Worm (Caenorhabditis elegans) whole organism, late embryonic: ENCODE data around the gene twk-26.

Experiments
- F13H6.1 ChIP-seq: sonication (generic microtip); optimal IDR thresholded peaks from 2 replicates; lab custom pipeline; 2016; ENCODE audit warnings: missing genetic modification characterization, missing compliant biosample characterization
- K02D7.2 ChIP-seq: sonication (generic microtip); optimal IDR thresholded peaks from 2 replicates; lab custom pipeline; 2017; ENCODE audit warnings: mild to moderate bottlenecking, missing genetic modification characterization, missing compliant biosample characterization
- K09A11.1 ChIP-seq: sonication (generic microtip); optimal IDR thresholded peaks from 2 replicates; lab custom pipeline; 2017; ENCODE audit warnings: antibody characterized with exemption, mild to moderate bottlenecking, missing genetic modification characterization, missing compliant biosample characterization; ENCODE audit not compliant: insufficient read depth
- T23F11.4 ChIP-seq: fragments of 200-800 bp; sonication (Bioruptor generic); optimal IDR thresholded peaks from 2 replicates; lab custom pipeline; 2018; ENCODE audit warnings: mild to moderate bottlenecking, missing genetic modification characterization, missing compliant biosample characterization
- Y22D7AL.16 ChIP-seq: sonication (generic microtip); optimal IDR thresholded peaks from 2 replicates; lab custom pipeline; 2016; ENCODE audit warnings: missing genetic modification characterization, missing compliant biosample characterization
- ahr-1 ChIP-seq: sonication (generic microtip); optimal IDR thresholded peaks from 2 replicates; lab custom pipeline; 2016; ENCODE audit warnings: missing genetic modification characterization, missing compliant biosample characterization
- ama-1 ChIP-seq: fragments of 150-350 bp; optimal IDR thresholded peaks from 2 replicates; lab custom pipeline; 2014
- ceh-19 ChIP-seq: fragments of 200-800 bp; sonication (Bioruptor generic); optimal IDR thresholded peaks from 2 replicates; lab custom pipeline; 2018; ENCODE audit warnings: mild to moderate bottlenecking, missing genetic modification characterization, missing compliant biosample characterization
- ceh-2 ChIP-seq: sonication (generic microtip); optimal IDR thresholded peaks from 2 replicates; lab custom pipeline; 2016; ENCODE audit warnings: missing genotype, missing genetic modification characterization, missing compliant biosample characterization
- ceh-22 ChIP-seq: sonication (generic microtip); optimal IDR thresholded peaks from 2 replicates; lab custom pipeline; 2017; ENCODE audit warnings: missing biosample characterization, missing genetic modification characterization
- ceh-24 ChIP-seq: sonication (generic microtip); optimal IDR thresholded peaks from 2 replicates; lab custom pipeline; 2016; ENCODE audit warnings: mild to moderate bottlenecking, missing genetic modification characterization, missing compliant biosample characterization
- ceh-30 ChIP-seq: fragments of 150-350 bp; optimal IDR thresholded peaks from 2 replicates; lab custom pipeline; 2014; ENCODE audit warnings: missing biosample characterization, missing genetic modification characterization
- ceh-34 ChIP-seq: sonication (generic microtip); optimal IDR thresholded peaks from 2 replicates; lab custom pipeline; 2016; ENCODE audit warnings: mild to moderate bottlenecking, missing genetic modification characterization, missing compliant biosample characterization
- ceh-48 ChIP-seq: sonication (generic microtip); optimal IDR thresholded peaks from 2 replicates; lab custom pipeline; 2016; ENCODE audit warnings: missing genetic modification characterization, inconsistent platforms, missing compliant biosample characterization
- ceh-6 ChIP-seq: fragments of 200-800 bp; sonication (Bioruptor generic); optimal IDR thresholded peaks from 2 replicates; lab custom pipeline; 2018; ENCODE audit warnings: mild to moderate bottlenecking, missing genetic modification characterization, missing compliant biosample characterization
- ceh-9 ChIP-seq: sonication (generic microtip); optimal IDR thresholded peaks from 2 replicates; lab custom pipeline; 2016; ENCODE audit warnings: mild to moderate bottlenecking, missing genetic modification characterization, inconsistent platforms, missing compliant biosample characterization
- che-1 ChIP-seq: sonication (generic microtip); optimal IDR thresholded peaks from 2 replicates; lab custom pipeline; 2016; ENCODE audit warnings: mild to moderate bottlenecking, missing genetic modification characterization, missing compliant biosample characterization
- dmd-4 ChIP-seq: sonication (generic microtip); optimal IDR thresholded peaks from 2 replicates; lab custom pipeline; 2016; ENCODE audit warnings: borderline replicate concordance, missing genetic modification characterization, missing compliant biosample characterization
- dve-1 ChIP-seq: sonication (generic microtip); optimal IDR thresholded peaks from 2 replicates; lab custom pipeline; 2017; ENCODE audit warnings: antibody characterized with exemption, mild to moderate bottlenecking, missing genetic modification characterization, missing compliant biosample characterization
- elt-2 ChIP-seq: sonication (generic microtip); optimal IDR thresholded peaks from 2 replicates; lab custom pipeline; 2016; ENCODE audit warnings: missing genetic modification reagents, missing genetic modification characterization, missing compliant biosample characterization
- elt-4 ChIP-seq: sonication (generic microtip); optimal IDR thresholded peaks from 2 replicates; lab custom pipeline; 2016; ENCODE audit warnings: missing genetic modification characterization, missing compliant biosample characterization
- fax-1 ChIP-seq: sonication (generic microtip); optimal IDR thresholded peaks from 2 replicates; lab custom pipeline; 2016; ENCODE audit warnings: missing genotype, missing genetic modification characterization, missing compliant biosample characterization
- fkh-10 ChIP-seq: fragments of 150-350 bp; optimal IDR thresholded peaks from 2 replicates; lab custom pipeline; 2014; ENCODE audit warnings: missing biosample characterization, missing genetic modification reagents, missing genetic modification characterization
- fkh-6 ChIP-seq: sonication (generic microtip); optimal IDR thresholded peaks from 2 replicates; lab custom pipeline; 2016; ENCODE audit warnings: missing genetic modification characterization, missing compliant biosample characterization
- gmeb-2 ChIP-seq: sonication (generic microtip); optimal IDR thresholded peaks from 2 replicates; lab custom pipeline; 2016; ENCODE audit warnings: missing genetic modification characterization, inconsistent platforms, missing compliant biosample characterization
- hlh-6 ChIP-seq: sonication (generic microtip); optimal IDR thresholded peaks from 2 replicates; lab custom pipeline; 2016; ENCODE audit warnings: missing genotype, missing genetic modification characterization, missing compliant biosample characterization
- lin-11 ChIP-seq: fragments of 200-800 bp; sonication (Bioruptor generic); optimal IDR thresholded peaks from 2 replicates; lab custom pipeline; 2018; ENCODE audit warnings: mild to moderate bottlenecking, missing genetic modification characterization, missing compliant biosample characterization
- madf-2 ChIP-seq: sonication (generic microtip); optimal IDR thresholded peaks from 2 replicates; lab custom pipeline; 2017; ENCODE audit warnings: missing genetic modification characterization, missing compliant biosample characterization
- mec-3 ChIP-seq: sonication (generic microtip); optimal IDR thresholded peaks from 2 replicates; lab custom pipeline; 2016; ENCODE audit warnings: borderline replicate concordance, missing genetic modification characterization, missing compliant biosample characterization
- npax-4 ChIP-seq: sonication (generic microtip); optimal IDR thresholded peaks from 2 replicates; lab custom pipeline; 2016; ENCODE audit warnings: missing genetic modification characterization, missing compliant biosample characterization
- pag-3 ChIP-seq: sonication (generic microtip); optimal IDR thresholded peaks from 2 replicates; lab custom pipeline; 2016; ENCODE audit warnings: missing compliant biosample characterization, missing genetic modification characterization, borderline replicate concordance
- pax-1 ChIP-seq: fragments of 150-350 bp; optimal IDR thresholded peaks from 2 replicates; lab custom pipeline; 2014; ENCODE audit warnings: missing biosample characterization, missing genetic modification characterization
- pha-2 ChIP-seq: sonication (generic microtip); optimal IDR thresholded peaks from 2 replicates; lab custom pipeline; 2017; ENCODE audit warnings: mild to moderate bottlenecking, missing genetic modification characterization, missing compliant biosample characterization
- pha-4 ChIP-seq: fragments of 150-350 bp; optimal IDR thresholded peaks from 2 replicates; lab custom pipeline; 2018; ENCODE audit warnings: missing biosample characterization, missing genetic modification reagents, missing genetic modification characterization
- pros-1 ChIP-seq: fragments of 150-350 bp; optimal IDR thresholded peaks from 2 replicates; lab custom pipeline; 2014; ENCODE audit warnings: missing biosample characterization, missing genetic modification reagents, missing genetic modification characterization
- ref-2 ChIP-seq: sonication (generic microtip); optimal IDR thresholded peaks from 2 replicates; lab custom pipeline; 2016; ENCODE audit warnings: missing genetic modification characterization, missing compliant biosample characterization
- rnt-1 ChIP-seq: sonication (generic microtip); optimal IDR thresholded peaks from 2 replicates; lab custom pipeline; 2016; ENCODE audit warnings: missing genetic modification characterization, missing compliant biosample characterization
- sox-2 ChIP-seq: fragments of 200-800 bp; sonication (Bioruptor generic); IDR thresholded peaks from 2 replicates; pipeline ENCODE4 v1.3.6; 2022; ENCODE audit warnings: missing genetic modification reagents, missing genetic modification characterization, missing compliant biosample characterization
- sox-4 ChIP-seq: sonication (generic microtip); optimal IDR thresholded peaks from 2 replicates; lab custom pipeline; 2017; ENCODE audit warnings: mild to moderate bottlenecking, missing genetic modification characterization, inconsistent platforms, missing compliant biosample characterization
- syd-9 ChIP-seq: sonication (generic microtip); optimal IDR thresholded peaks from 2 replicates; lab custom pipeline; 2016; ENCODE audit warnings: mild to moderate bottlenecking, missing genetic modification characterization, moderate library complexity, missing compliant biosample characterization
- tbx-2 ChIP-seq: sonication (generic microtip); optimal IDR thresholded peaks from 2 replicates; lab custom pipeline; 2016; ENCODE audit warnings: missing genetic modification characterization, missing compliant biosample characterization
- tbx-7 ChIP-seq: sonication (generic microtip); optimal IDR thresholded peaks from 2 replicates; lab custom pipeline; 2016; ENCODE audit warnings: missing genotype, missing genetic modification characterization, missing compliant biosample characterization
- unc-55 ChIP-seq: sonication (generic microtip); optimal IDR thresholded peaks from 2 replicates; lab custom pipeline; 2017; ENCODE audit warnings: missing biosample characterization, missing genetic modification reagents, missing genetic modification characterization
- unc-86 ChIP-seq: sonication (generic microtip); optimal IDR thresholded peaks from 2 replicates; lab custom pipeline; 2016; ENCODE audit warnings: missing genetic modification characterization, missing compliant biosample characterization
- zip-5 ChIP-seq: sonication (generic microtip); optimal IDR thresholded peaks from 2 replicates; lab custom pipeline; 2016; ENCODE audit warnings: missing genetic modification characterization, missing compliant biosample characterization
- ztf-16 ChIP-seq: sonication (generic microtip); optimal IDR thresholded peaks from 2 replicates; lab custom pipeline; 2017; ENCODE audit warnings: missing genetic modification characterization, missing compliant biosample characterization

twk-26 gene

ce11 chrX:3102817-3103216 lies 48.2 kb upstream of the twk-26 start (continued):
- TF ChIP-seq Y22D7AL.16 (tag; lab: Kevin White, UChicago) (no peak), F13H6.1 (tag; lab: Kevin White, UChicago) (no peak), pax-1 (tag; lab: Kevin White, UChicago) (no peak), mec-3 (tag; lab: Kevin White, UChicago) (no peak), unc-55 (GFP tag; lab: Kevin White, UChicago) (peak; percentile 20), fkh-6 (no peak), ref-2 (tag; lab: Kevin White, UChicago) (no peak), ama-1 (lab: Kevin White, UChicago) (no peak), pha-2 (tag; lab: Kevin White, UChicago) (no peak), ceh-48 (peak; percentile 60), ahr-1 (tag; lab: Kevin White, UChicago) (no peak), rnt-1 (tag; lab: Kevin White, UChicago) (no peak), ceh-9 (tag; lab: Kevin White, UChicago) (no peak), fkh-10 (GFP tag; lab: Kevin White, UChicago) (no peak), tbx-2 (tag; lab: Kevin White, UChicago) (peak; percentile 59), sox-2 (no peak; the same call in 1 of the 2 replicates)

- no peak for TF ChIP-seq pha-4 (tag; lab: Kevin White, UChicago)
- TF ChIP-seq lin-11 (tag; lab: Kevin White, UChicago), result no peak
- no peak for TF ChIP-seq F13H6.1 (tag; lab: Kevin White, UChicago)
- TF ChIP-seq elt-2 (tag; lab: Kevin White, UChicago), result peak; percentile 4
These were observed 47.5 kb upstream of the twk-26 start, which contains the start of gene ztf-13 for ce11 chrX:3102165-3102564. TSS of gene ztf-13 (minus strand) at chrX:3102175.

ce11 chrX:3101562-3101961 lies 46.9 kb upstream of the twk-26 start:
- TF ChIP-seq ceh-9 (tag; lab: Kevin White, UChicago) (no peak), pag-3 (tag; lab: Kevin White, UChicago) (no peak), tbx-2 (tag; lab: Kevin White, UChicago) (no peak), T23F11.4 (GFP tag; lab: Kevin White, UChicago) (no peak), zip-5 (tag; lab: Kevin White, UChicago) (no peak), ceh-2 (tag; lab: Kevin White, UChicago) (no peak), dve-1 (no peak), unc-86 (tag; lab: Kevin White, UChicago) (no peak), rnt-1 (tag; lab: Kevin White, UChicago) (no peak), K09A11.1 (tag; lab: Kevin White, UChicago) (no peak), ceh-19 (no peak), npax-4 (no peak), hlh-6 (no peak), gmeb-2 (tag; lab: Kevin White, UChicago) (no peak)

- TF ChIP-seq lin-11 (tag; lab: Kevin White, UChicago), result peak; percentile 51
- peak; percentile 65 for TF ChIP-seq ref-2 (tag; lab: Kevin White, UChicago)
- TF ChIP-seq ahr-1 (tag; lab: Kevin White, UChicago), result no peak
- TF ChIP-seq zip-5 (tag; lab: Kevin White, UChicago), result no peak
- peak; percentile 18 for TF ChIP-seq fax-1 (tag; lab: Kevin White, UChicago)
- peak; percentile 76 for TF ChIP-seq ceh-34 (tag; lab: Kevin White, UChicago)
- TF ChIP-seq elt-4 (tag; lab: Kevin White, UChicago), result no peak
- TF ChIP-seq rnt-1 (tag; lab: Kevin White, UChicago), result peak; percentile 43
- peak; percentile 21 for TF ChIP-seq sox-4 (tag; lab: Kevin White, UChicago)
- TF ChIP-seq K02D7.2 (tag; lab: Kevin White, UChicago), result no peak
- no peak for TF ChIP-seq tbx-7 (tag; lab: Kevin White, UChicago)
- no peak for TF ChIP-seq T23F11.4 (GFP tag; lab: Kevin White, UChicago)
- TF ChIP-seq madf-2 (tag; lab: Kevin White, UChicago), result peak; percentile 53
- TF ChIP-seq ama-1 (lab: Kevin White, UChicago), result no peak
- peak; percentile 29 for TF ChIP-seq dve-1
- no peak for TF ChIP-seq ceh-24
- peak; percentile 63 for TF ChIP-seq elt-2 (tag; lab: Kevin White, UChicago)
- TF ChIP-seq pros-1, result no peak
- TF ChIP-seq sox-2, result peak; percentile 42; the same call in 1 of the 2 replicates
- peak; percentile 43 for TF ChIP-seq Y22D7AL.16 (tag; lab: Kevin White, UChicago)
- peak; percentile 21 for TF ChIP-seq dmd-4 (tag; lab: Kevin White, UChicago)
- TF ChIP-seq syd-9 (tag; lab: Kevin White, UChicago), result peak; percentile 28
- peak; percentile 36 for TF ChIP-seq che-1 (tag; lab: Kevin White, UChicago)
- TF ChIP-seq ceh-6 (GFP tag; lab: Kevin White, UChicago), result no peak
- TF ChIP-seq ceh-9 (tag; lab: Kevin White, UChicago), result no peak
- peak; percentile 12 for TF ChIP-seq ceh-48
- peak; percentile 68 for TF ChIP-seq ztf-16
- peak; percentile 41 for TF ChIP-seq ceh-30 (tag; lab: Kevin White, UChicago)
- TF ChIP-seq ceh-22, result no peak
These were observed 45.2 kb upstream of the twk-26 start, which contains the start of gene sec-3 for ce11 chrX:3099832-3100231. TSS of gene sec-3 (minus strand) at chrX:3099852.
